Fruit fly (Drosophila melanogaster): ENCODE measurements around the gene cv.
A peak's percentile ranks its signal among the peaks of the same experiment; 100 is the strongest.

cv gene

DNA sequence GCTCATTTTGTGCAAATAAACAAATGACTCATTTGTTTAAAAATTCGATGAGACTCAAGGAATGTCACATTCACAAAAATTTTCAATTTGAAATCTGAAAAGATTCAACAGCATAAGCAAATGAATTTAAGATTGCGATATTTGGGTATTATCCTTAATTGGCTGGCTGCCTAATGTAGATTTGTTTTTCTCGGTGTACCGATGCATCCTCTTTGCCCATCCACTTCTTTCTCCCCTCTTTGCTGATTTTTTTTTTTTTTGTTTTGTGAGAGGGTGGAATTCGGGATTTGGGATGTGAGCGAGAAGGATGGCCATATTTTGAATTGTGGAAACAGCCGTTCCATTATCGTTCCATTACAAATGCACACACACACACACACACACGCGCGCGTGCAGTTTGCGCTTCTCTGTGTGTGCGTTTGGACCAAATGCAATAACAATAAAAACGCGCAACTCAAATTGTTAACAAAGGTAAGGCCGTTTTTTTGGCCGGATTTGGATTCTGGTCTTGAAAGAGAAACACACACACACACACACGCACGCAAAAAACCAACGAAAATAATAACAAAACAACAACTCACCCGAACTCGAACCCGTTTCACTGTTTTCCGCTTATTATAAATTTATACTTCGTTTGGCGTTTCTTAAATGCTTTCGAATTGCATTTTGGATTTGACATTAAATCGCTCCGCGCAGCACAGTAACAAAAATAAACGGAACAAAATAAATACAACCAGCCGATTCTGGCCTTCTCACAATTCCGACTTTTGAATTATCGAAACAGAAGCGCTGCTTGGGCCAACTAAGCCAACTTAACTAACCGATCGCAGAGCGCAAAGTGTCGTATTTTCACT lies 10.5 kb upstream of the cv start (continued):
- peak; percentile 3 for TF ChIP-seq CTCF (GFP tag; optimal IDR thresholded peaks at IDR 0.05)
- TF ChIP-seq trh (GFP tag; optimal IDR thresholded peaks at IDR 0.05) = no peak
- TF ChIP-seq h (optimal IDR thresholded peaks at IDR 0.05) = no peak
- TF ChIP-seq caup (GFP tag; optimal IDR thresholded peaks at IDR 0.05; ENCODE audit: severe bottlenecking) = no peak
- TF ChIP-seq esg (GFP tag; conservative IDR thresholded peaks at IDR 0.05) = no peak
- no peak for TF ChIP-seq lov (optimal IDR thresholded peaks at IDR 0.05)
- no peak for TF ChIP-seq lov (GFP tag; IDR thresholded peaks at IDR 0.05)
- TF ChIP-seq CG4328 (GFP tag; optimal IDR thresholded peaks at IDR 0.05) = no peak
- TF ChIP-seq Doc2 (GFP tag; IDR thresholded peaks at IDR 0.05) = no peak
- TF ChIP-seq unc-4 (GFP tag; IDR thresholded peaks at IDR 0.05; ENCODE audit: partially characterized antibody) = no peak
- no peak for TF ChIP-seq CG17186 (GFP tag; optimal IDR thresholded peaks at IDR 0.05)
- peak; percentile 81 for TF ChIP-seq dmrt11E (tag; optimal IDR thresholded peaks at IDR 0.05)
- TF ChIP-seq CG34224 (GFP tag; IDR thresholded peaks at IDR 0.05; ENCODE audit: partially characterized antibody) = no peak
- TF ChIP-seq tin (GFP tag; optimal IDR thresholded peaks at IDR 0.05) = peak; percentile 57
- TF ChIP-seq Rfx (GFP tag; IDR thresholded peaks at IDR 0.05) = no peak
- TF ChIP-seq sens-2 (GFP tag; IDR thresholded peaks at IDR 0.05) = no peak
- no peak for TF ChIP-seq ems (GFP tag; optimal IDR thresholded peaks at IDR 0.05)
- no peak for TF ChIP-seq CG8281 (tag; optimal IDR thresholded peaks at IDR 0.05)
- peak; percentile 35 for TF ChIP-seq CG16815 (GFP tag; optimal IDR thresholded peaks at IDR 0.05)
- peak; percentile 48; the same call in 1 of the 3 replicates for TF ChIP-seq row (GFP tag; IDR thresholded peaks at IDR 0.05)
- TF ChIP-seq CG31388 (GFP tag; optimal IDR thresholded peaks at IDR 0.05) = no peak
- TF ChIP-seq NC2β (GFP tag; optimal IDR thresholded peaks at IDR 0.05) = peak; percentile 63
- peak; percentile 47 for TF ChIP-seq Asciz (GFP tag; optimal IDR thresholded peaks at IDR 0.05)
- TF ChIP-seq CG7839 (tag; optimal IDR thresholded peaks at IDR 0.05) = no peak
- TF ChIP-seq CG14667 (GFP tag; IDR thresholded peaks at IDR 0.05) = no peak
- TF ChIP-seq Myb (GFP tag; optimal IDR thresholded peaks at IDR 0.05) = no peak
- no peak for TF ChIP-seq CG2199 (GFP tag; IDR thresholded peaks at IDR 0.05)
- no peak for TF ChIP-seq fd102C (GFP tag; optimal IDR thresholded peaks at IDR 0.05)
- 0 out of 3 replicates have a peak, but pooled peaks have one; percentile 25 for TF ChIP-seq CG11695 (GFP tag; IDR thresholded peaks at IDR 0.05)
- no peak for TF ChIP-seq CG7357 (GFP tag; IDR thresholded peaks at IDR 0.05)
- TF ChIP-seq fd3F (GFP tag; optimal IDR thresholded peaks at IDR 0.05) = no peak
- peak; percentile 36 for TF ChIP-seq Six4 (GFP tag; optimal IDR thresholded peaks at IDR 0.05)
- no peak for TF ChIP-seq al (GFP tag; IDR thresholded peaks at IDR 0.05)
- no peak for TF ChIP-seq CG16779 (GFP tag; IDR thresholded peaks at IDR 0.05)
- peak; percentile 50 for TF ChIP-seq CG4820 (GFP tag; optimal IDR thresholded peaks at IDR 0.05)
- TF ChIP-seq CG8478 (optimal IDR thresholded peaks at IDR 0.05) = no peak
- no peak for TF ChIP-seq luna (GFP tag; optimal IDR thresholded peaks at IDR 0.05)
- peak; percentile 40 for TF ChIP-seq chn (GFP tag; optimal IDR thresholded peaks at IDR 0.05)
- no peak for TF ChIP-seq so (GFP tag; IDR thresholded peaks at IDR 0.05)
- no peak for TF ChIP-seq CG8765 (GFP tag; IDR thresholded peaks at IDR 0.05)
- peak; percentile 62 for TF ChIP-seq CG8388 (GFP tag; optimal IDR thresholded peaks at IDR 0.05)
- no peak for TF ChIP-seq CG42726 (GFP tag; IDR thresholded peaks at IDR 0.05; ENCODE audit: partially characterized antibody)
- no peak for TF ChIP-seq CG11560 (tag; IDR thresholded peaks at IDR 0.05)
- no peak for TF ChIP-seq Hr39 (optimal IDR thresholded peaks at IDR 0.05)
- no peak for TF ChIP-seq CG16813 (GFP tag; IDR thresholded peaks at IDR 0.05; ENCODE audit: partially characterized antibody)
- no peak for TF ChIP-seq CG17568 (GFP tag; optimal IDR thresholded peaks at IDR 0.05)
- TF ChIP-seq CG12659 (GFP tag; optimal IDR thresholded peaks at IDR 0.05) = peak; percentile 38
- no peak for TF ChIP-seq CG7928 (GFP tag; optimal IDR thresholded peaks at IDR 0.05)
- no peak for TF ChIP-seq Hr78 (GFP tag; optimal IDR thresholded peaks at IDR 0.05)
- TF ChIP-seq CG31365 (tag; optimal IDR thresholded peaks at IDR 0.05) = no peak
- no peak for TF ChIP-seq Dp (GFP tag; optimal IDR thresholded peaks at IDR 0.05)
